Fruit fly (Drosophila melanogaster): ENCODE results near the gene ddbt.

DNA sequence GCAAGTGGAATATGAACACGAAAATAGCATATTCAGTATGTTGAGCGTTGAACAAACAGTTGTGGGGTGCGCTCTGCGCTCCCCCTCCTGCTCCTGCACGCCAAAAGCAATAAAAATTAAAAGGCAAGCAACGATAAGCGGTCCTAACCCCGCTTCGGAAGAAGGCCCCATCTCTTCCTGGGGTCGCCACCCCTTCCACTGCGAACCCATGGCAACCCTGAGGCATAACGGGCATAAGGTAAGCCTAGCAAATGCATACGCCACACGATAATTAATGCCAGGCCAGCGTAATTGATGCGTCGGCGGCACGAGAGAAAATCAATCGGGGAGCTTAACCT is 31.5 kb downstream of the ddbt start:
- TF ChIP-seq h (optimal IDR thresholded peaks at IDR 0.05) (no peak), Sin3A (optimal IDR thresholded peaks at IDR 0.05) (no peak)
